Fruit fly (Drosophila melanogaster): ENCODE measurements around the gene OXA1L.

OXA1L gene

dm6 chr3L:10851107-10851762 is 35.0 kb downstream of the OXA1L start:
- TF ChIP-seq z (GFP tag; IDR thresholded peaks at IDR 0.05), result peak; percentile 87
- no peak; the same call in 1 of the 2 replicates for TF ChIP-seq rib (GFP tag; IDR thresholded peaks at IDR 0.05)
- no peak for TF ChIP-seq CG12236 (GFP tag; optimal IDR thresholded peaks at IDR 0.05)
- TF ChIP-seq nom (GFP tag; optimal IDR thresholded peaks at IDR 0.05), result peak; percentile 35
- no peak for TF ChIP-seq CG10959 (GFP tag; IDR thresholded peaks at IDR 0.05)
- TF ChIP-seq TFAM (GFP tag; optimal IDR thresholded peaks at IDR 0.05), result no peak
- TF ChIP-seq Drgx (GFP tag; IDR thresholded peaks at IDR 0.05), result 0 out of 2 replicates have a peak, but pooled peaks have one; percentile 6
- TF ChIP-seq ac (GFP tag; optimal IDR thresholded peaks at IDR 0.05), result peak; percentile 87
- TF ChIP-seq nerfin-2 (GFP tag; IDR thresholded peaks at IDR 0.05; ENCODE audit: partially characterized antibody), result no peak
- no peak for TF ChIP-seq CG13123 (GFP tag; optimal IDR thresholded peaks at IDR 0.05)
- TF ChIP-seq twi (tag; optimal IDR thresholded peaks at IDR 0.05), result peak; percentile 77
- TF ChIP-seq CG15479 (GFP tag; optimal IDR thresholded peaks at IDR 0.05), result peak; percentile 75
- TF ChIP-seq Nf-YA (GFP tag; IDR thresholded peaks at IDR 0.05), result no peak
- no peak for TF ChIP-seq dmrt11E (tag; optimal IDR thresholded peaks at IDR 0.05)
- TF ChIP-seq Tbp (GFP tag; optimal IDR thresholded peaks at IDR 0.05), result no peak
- no peak for TF ChIP-seq CG9932 (GFP tag; IDR thresholded peaks at IDR 0.05)
- TF ChIP-seq disco-r (GFP tag; optimal IDR thresholded peaks at IDR 0.05), result no peak
- TF ChIP-seq Bteb2 (GFP tag; optimal IDR thresholded peaks at IDR 0.05), result no peak
- TF ChIP-seq Hey (tag; optimal IDR thresholded peaks at IDR 0.05), result no peak
- TF ChIP-seq fru (optimal IDR thresholded peaks at IDR 0.05), result no peak
- TF ChIP-seq pfk (GFP tag; optimal IDR thresholded peaks at IDR 0.05), result no peak
- TF ChIP-seq Myb (GFP tag; optimal IDR thresholded peaks at IDR 0.05), result no peak
- no peak for TF ChIP-seq CrebB (tag; optimal IDR thresholded peaks at IDR 0.05)
- no peak for TF ChIP-seq YL-1 (GFP tag; optimal IDR thresholded peaks at IDR 0.05)
- TF ChIP-seq hth (optimal IDR thresholded peaks at IDR 0.05), result no peak
- no peak for TF ChIP-seq dati (GFP tag; IDR thresholded peaks at IDR 0.05)
- no peak for TF ChIP-seq BEAF-32 (GFP tag; optimal IDR thresholded peaks at IDR 0.05)
- TF ChIP-seq lab (GFP tag; optimal IDR thresholded peaks at IDR 0.05), result no peak
- TF ChIP-seq CG18262 (tag; optimal IDR thresholded peaks at IDR 0.05), result no peak
- no peak for TF ChIP-seq tap (tag; optimal IDR thresholded peaks at IDR 0.05)
- TF ChIP-seq CG10274 (GFP tag; optimal IDR thresholded peaks at IDR 0.05), result no peak
- TF ChIP-seq Awh (GFP tag; IDR thresholded peaks at IDR 0.05), result no peak
- no peak for TF ChIP-seq CG31365 (tag; optimal IDR thresholded peaks at IDR 0.05)
- 0 out of 2 replicates have a peak, but pooled peaks have one; percentile 37 for TF ChIP-seq vvl (GFP tag; IDR thresholded peaks at IDR 0.05)
- no peak for TF ChIP-seq CG2120 (GFP tag; optimal IDR thresholded peaks at IDR 0.05)
- TF ChIP-seq CG14441 (GFP tag; IDR thresholded peaks at IDR 0.05), result no peak
- peak; percentile 39 for TF ChIP-seq Nf-YB (GFP tag; optimal IDR thresholded peaks at IDR 0.05)
- no peak for TF ChIP-seq sisA (GFP tag; IDR thresholded peaks at IDR 0.05)
- TF ChIP-seq CG9817 (tag; optimal IDR thresholded peaks at IDR 0.05), result no peak
- TF ChIP-seq kni (GFP tag; optimal IDR thresholded peaks at IDR 0.05), result peak; percentile 97
- TF ChIP-seq Nf-YC (tag; optimal IDR thresholded peaks at IDR 0.05), result no peak
- no peak for TF ChIP-seq CG17385 (GFP tag; optimal IDR thresholded peaks at IDR 0.05)
- peak; percentile 83 for TF ChIP-seq cg (GFP tag; optimal IDR thresholded peaks at IDR 0.05)
- no peak for TF ChIP-seq bsh (GFP tag; optimal IDR thresholded peaks at IDR 0.05)
- TF ChIP-seq CG32767 (GFP tag; IDR thresholded peaks at IDR 0.05), result peak; percentile 34; the same call in 1 of the 2 replicates
- no peak for TF ChIP-seq toy (GFP tag; IDR thresholded peaks at IDR 0.05)
- no peak for TF ChIP-seq CG8290 (GFP tag; optimal IDR thresholded peaks at IDR 0.05)
- no peak for TF ChIP-seq CG8290 (tag; optimal IDR thresholded peaks at IDR 0.05)
- peak; percentile 44 for TF ChIP-seq abd-A (tag; optimal IDR thresholded peaks at IDR 0.05)
- no peak for TF ChIP-seq Hsf (GFP tag; optimal IDR thresholded peaks at IDR 0.05)
- no peak for TF ChIP-seq HmgZ (tag; optimal IDR thresholded peaks at IDR 0.05)
